Fruit fly (Drosophila melanogaster) whole organism, wandering third instar larva: ENCODE data around the gene CG43165.

ENCODE experiments used
- Hr83 ChIP-seq: fragments of 200-300 bp; sonication (Bioruptor generic); optimal IDR thresholded peaks from 2 replicates; lab custom pipeline; 2016; ENCODE audit warnings: missing biosample characterization, mild to moderate bottlenecking, missing genetic modification characterization, moderate library complexity; ENCODE audit not compliant: poor library complexity, severe bottlenecking
- rgr ChIP-seq: fragments of 200-800 bp; sonication (Bioruptor generic); optimal IDR thresholded peaks from 3 replicates; lab custom pipeline; 2016; ENCODE audit warnings: missing biosample characterization, mild to moderate bottlenecking, missing genetic modification characterization
- sv ChIP-seq: fragments of 200-800 bp; sonication (Bioruptor generic); optimal IDR thresholded peaks from 3 replicates; lab custom pipeline; 2016; ENCODE audit warnings: missing biosample characterization, missing genetic modification characterization
- usp ChIP-seq: fragments of >200 bp; optimal IDR thresholded peaks from 2 replicates; lab custom pipeline; 2017; ENCODE audit warnings: missing biosample characterization, missing genetic modification characterization

DNA sequence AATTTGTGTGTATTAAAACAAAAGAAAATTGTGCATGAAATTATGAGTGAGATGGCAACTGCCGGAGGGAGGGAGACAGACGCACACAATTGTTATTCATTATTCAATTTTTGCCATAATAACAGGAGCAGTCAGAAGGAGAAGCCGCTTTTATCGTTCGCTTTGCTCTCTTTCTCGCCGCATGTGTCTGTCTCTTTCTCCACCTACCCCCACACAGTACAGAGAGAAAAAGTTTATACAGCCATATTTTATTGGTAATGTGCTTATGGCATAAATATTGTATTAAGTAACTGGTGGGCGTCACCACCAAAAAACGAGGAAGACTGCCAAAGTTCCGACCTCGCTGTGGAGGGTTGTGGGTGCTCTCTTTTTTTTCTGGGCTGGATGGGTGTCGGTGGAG is 12.3 kb downstream of the CG43165 start:
- TF ChIP-seq Hr83 (GFP tag; lab: Kevin White, UChicago) (no peak), sv (no peak), rgr (GFP tag; lab: Kevin White, UChicago) (no peak), usp (GFP tag; lab: Kevin White, UChicago) (no peak)
